5 worm cellular contexts compared by ENCODE assay signal in genomic region chrII:13521179-13521616, ce11.
TF ChIP-seq lines count a peak whose summit lies in the region.

No protein-coding gene starts in this region.

TF ChIP-seq in whole organism, L1 larva, 84 proteins besides CTCF, POLR2A, EP300 and RAD21 (continues in another document):
- no peak for TF ChIP-seq nhr-85 (tag; lab: Kevin White, UChicago)
- TF ChIP-seq ceh-90 (tag; optimal IDR thresholded peaks at IDR 0.05; lab: Kevin White, UChicago), result no peak
- TF ChIP-seq aha-1 (tag; optimal IDR thresholded peaks at IDR 0.05; lab: Kevin White, UChicago), result no peak
- no peak for TF ChIP-seq lin-35 (GFP tag; optimal IDR thresholded peaks at IDR 0.05; lab: Kevin White, UChicago)
- no peak for TF ChIP-seq unc-98 (GFP tag; IDR thresholded peaks at IDR 0.05; lab: Robert Waterston, UW)
- TF ChIP-seq nhr-12 (tag; optimal IDR thresholded peaks at IDR 0.05; lab: Kevin White, UChicago), result no peak
- TF ChIP-seq hlh-4 (tag; optimal IDR thresholded peaks at IDR 0.05; lab: Kevin White, UChicago), result no peak
- TF ChIP-seq mab-9 (GFP tag; IDR thresholded peaks at IDR 0.05; lab: Robert Waterston, UW), result no peak
- no peak for TF ChIP-seq nhr-237 (tag; optimal IDR thresholded peaks at IDR 0.05; lab: Kevin White, UChicago)
- TF ChIP-seq C04F5.9 (tag; optimal IDR thresholded peaks at IDR 0.05; lab: Kevin White, UChicago), result no peak
- TF ChIP-seq fos-1 (tag; optimal IDR thresholded peaks at IDR 0.05; lab: Kevin White, UChicago), result no peak
- TF ChIP-seq rnt-1 (tag; optimal IDR thresholded peaks at IDR 0.05; lab: Kevin White, UChicago), result no peak
- no peak for TF ChIP-seq nhr-20 (tag; optimal IDR thresholded peaks at IDR 0.05; lab: Kevin White, UChicago)
- TF ChIP-seq lir-3 (tag; optimal IDR thresholded peaks at IDR 0.05; lab: Kevin White, UChicago; ENCODE audit: poor library complexity), result no peak
- TF ChIP-seq swsn-7 (tag; optimal IDR thresholded peaks at IDR 0.05; lab: Kevin White, UChicago), result no peak
- no peak for TF ChIP-seq unc-30 (tag; optimal IDR thresholded peaks at IDR 0.05; lab: Kevin White, UChicago)
- TF ChIP-seq efl-1 (optimal IDR thresholded peaks at IDR 0.05; lab: Kevin White, UChicago), result no peak
- TF ChIP-seq efl-1 (GFP tag; optimal IDR thresholded peaks at IDR 0.05 in 1 of 2; lab: Kevin White, UChicago), result peak in 1 of 2 experiments; percentile 52
- no peak for TF ChIP-seq nhr-76 (tag; optimal IDR thresholded peaks at IDR 0.05; lab: Kevin White, UChicago)

TF ChIP-seq in whole organism, L2 larva, 48 proteins besides CTCF, POLR2A, EP300 and RAD21:
- TF ChIP-seq egl-27 (tag; optimal IDR thresholded peaks at IDR 0.05; lab: Kevin White, UChicago) (no peak), alr-1 (tag; optimal IDR thresholded peaks at IDR 0.05; lab: Kevin White, UChicago) (no peak), unc-55 (GFP tag; optimal IDR thresholded peaks at IDR 0.05; lab: Kevin White, UChicago) (peak; percentile 17), nhr-10 (tag; optimal IDR thresholded peaks at IDR 0.05; lab: Kevin White, UChicago) (no peak), mab-5 (tag; optimal IDR thresholded peaks at IDR 0.05; lab: Kevin White, UChicago) (no peak), snpc-4 (tag; optimal IDR thresholded peaks at IDR 0.05; lab: Kevin White, UChicago) (peak; percentile 91), blmp-1 (tag; optimal IDR thresholded peaks at IDR 0.05; lab: Kevin White, UChicago; ENCODE audit: insufficient read depth) (no peak)

TF ChIP-seq in whole organism, L3 larva, 47 proteins besides CTCF, POLR2A, EP300 and RAD21:
- peak in 1 of 3 experiments; percentile 21 for TF ChIP-seq elt-3 (tag; optimal IDR thresholded peaks at IDR 0.05; lab: Kevin White, UChicago)
- TF ChIP-seq snpc-4 (tag; optimal IDR thresholded peaks at IDR 0.05; lab: Kevin White, UChicago), result peak; percentile 92
- TF ChIP-seq ama-1 (optimal IDR thresholded peaks at IDR 0.05; lab: Kevin White, UChicago), result no peak

TF ChIP-seq in whole organism, L4 larva, 104 proteins besides CTCF, POLR2A, EP300 and RAD21 (continues in another document):
- TF ChIP-seq ZK546.5 (tag; optimal IDR thresholded peaks at IDR 0.05; lab: Kevin White, UChicago) (no peak), Y105C5A.15 (GFP tag; IDR thresholded peaks at IDR 0.05; lab: Robert Waterston, UW) (0 out of 2 replicates have a peak, but pooled peaks have one; percentile 52), F10B5.3 (tag; optimal IDR thresholded peaks at IDR 0.05; lab: Kevin White, UChicago) (no peak), snpc-4 (tag; optimal IDR thresholded peaks at IDR 0.05; lab: Kevin White, UChicago) (peak; percentile 77), nhr-41 (GFP tag; IDR thresholded peaks at IDR 0.05; lab: Robert Waterston, UW) (no peak), mxl-3 (GFP tag; optimal IDR thresholded peaks at IDR 0.05; lab: Kevin White, UChicago) (no peak), hlh-30 (tag; optimal IDR thresholded peaks at IDR 0.05; lab: Kevin White, UChicago; ENCODE audit: insufficient read depth) (no peak), lin-39 (tag; optimal IDR thresholded peaks at IDR 0.05; lab: Kevin White, UChicago) (no peak), nhr-11 (tag; optimal IDR thresholded peaks at IDR 0.05; lab: Kevin White, UChicago) (no peak), dpl-1 (GFP tag; optimal IDR thresholded peaks at IDR 0.05; lab: Kevin White, UChicago) (no peak), aha-1 (tag; lab: Kevin White, UChicago) (no peak), nhr-77 (tag; optimal IDR thresholded peaks at IDR 0.05; lab: Kevin White, UChicago) (no peak), mes-2 (tag; optimal IDR thresholded peaks at IDR 0.05; lab: Kevin White, UChicago; ENCODE audit: poor library complexity, severe bottlenecking) (peak; percentile 36), ztf-7 (tag; optimal IDR thresholded peaks at IDR 0.05; lab: Kevin White, UChicago) (no peak), pqm-1 (tag; optimal IDR thresholded peaks at IDR 0.05; lab: Kevin White, UChicago) (no peak), mdl-1 (tag; optimal IDR thresholded peaks at IDR 0.05; lab: Kevin White, UChicago) (no peak), T20F7.1 (GFP tag; optimal IDR thresholded peaks at IDR 0.05; lab: Kevin White, UChicago) (no peak), dmd-6 (GFP tag; IDR thresholded peaks at IDR 0.05; lab: Robert Waterston, UW) (no peak), lin-1 (GFP tag; IDR thresholded peaks at IDR 0.05; lab: Robert Waterston, UW) (no peak), daf-12 (tag; optimal IDR thresholded peaks at IDR 0.05; lab: Kevin White, UChicago) (no peak), zfp-3 (GFP tag; conservative IDR thresholded peaks at IDR 0.05; lab: Robert Waterston, UW) (no peak), ztf-11 (tag; optimal IDR thresholded peaks at IDR 0.05; lab: Kevin White, UChicago) (no peak), dmd-8 (GFP tag; IDR thresholded peaks at IDR 0.05; lab: Robert Waterston, UW) (peak; percentile 58; the same call in 1 of the 2 replicates), ZK337.2 (GFP tag; IDR thresholded peaks at IDR 0.05; lab: Robert Waterston, UW) (no peak), ceh-62 (tag; optimal IDR thresholded peaks at IDR 0.05; lab: Kevin White, UChicago) (no peak), nhr-48 (tag; optimal IDR thresholded peaks at IDR 0.05; lab: Kevin White, UChicago) (peak; percentile 14), ceh-28 (tag; optimal IDR thresholded peaks at IDR 0.05; lab: Kevin White, UChicago) (no peak), nhr-102 (tag; optimal IDR thresholded peaks at IDR 0.05; lab: Kevin White, UChicago) (no peak), hmg-1.1 (GFP tag; IDR thresholded peaks at IDR 0.05; lab: Robert Waterston, UW) (no peak), nhr-10 (tag; optimal IDR thresholded peaks at IDR 0.05; lab: Kevin White, UChicago) (no peak), madf-9 (GFP tag; conservative IDR thresholded peaks at IDR 0.05; lab: Robert Waterston, UW) (no peak), skn-1 (tag; optimal IDR thresholded peaks at IDR 0.05; lab: Kevin White, UChicago) (no peak), lir-3 (tag; optimal IDR thresholded peaks at IDR 0.05; lab: Kevin White, UChicago) (no peak), snpc-1.2 (GFP tag; IDR thresholded peaks at IDR 0.05; lab: Robert Waterston, UW) (peak; percentile 87), ceh-32 (tag; optimal IDR thresholded peaks at IDR 0.05; lab: Kevin White, UChicago; ENCODE audit: poor library complexity) (no peak)

TF ChIP-seq in whole organism, young adult, 124 proteins besides CTCF, POLR2A, EP300 and RAD21 (continues in another document):
- peak; percentile 95 for TF ChIP-seq hmg-1.2 (GFP tag; IDR thresholded peaks at IDR 0.05; lab: Robert Waterston, UW)
- TF ChIP-seq ceh-100 (GFP tag; IDR thresholded peaks at IDR 0.05; lab: Robert Waterston, UW), result peak; percentile 52
- peak; percentile 45 for TF ChIP-seq dpl-1 (GFP tag; optimal IDR thresholded peaks at IDR 0.05; lab: Kevin White, UChicago)
- no peak for TF ChIP-seq lin-40 (tag; optimal IDR thresholded peaks at IDR 0.05; lab: Kevin White, UChicago)
- no peak for TF ChIP-seq chd-7 (tag; optimal IDR thresholded peaks at IDR 0.05; lab: Kevin White, UChicago)
- TF ChIP-seq repo-1 (tag; optimal IDR thresholded peaks at IDR 0.05; lab: Kevin White, UChicago), result no peak
- peak; percentile 77 for TF ChIP-seq B0336.3 (GFP tag; IDR thresholded peaks at IDR 0.05; lab: Robert Waterston, UW)
- TF ChIP-seq F10E7.11 (tag; optimal IDR thresholded peaks at IDR 0.05; lab: Kevin White, UChicago), result no peak
- TF ChIP-seq xnd-1 (tag; optimal IDR thresholded peaks at IDR 0.05; lab: Kevin White, UChicago), result peak; percentile 73
- TF ChIP-seq hmg-20 (GFP tag; IDR thresholded peaks at IDR 0.05; lab: Robert Waterston, UW), result no peak
- no peak for TF ChIP-seq gei-17 (GFP tag; optimal IDR thresholded peaks at IDR 0.05; lab: Kevin White, UChicago)
- TF ChIP-seq pbrm-1 (GFP tag; IDR thresholded peaks at IDR 0.05; lab: Robert Waterston, UW), result peak; percentile 88; the same call in 1 of the 2 replicates
- no peak for TF ChIP-seq ztf-22 (GFP tag; optimal IDR thresholded peaks at IDR 0.05; lab: Kevin White, UChicago)
- TF ChIP-seq nhr-80 (tag; optimal IDR thresholded peaks at IDR 0.05; lab: Kevin White, UChicago), result no peak
- TF ChIP-seq sdz-38 (tag; optimal IDR thresholded peaks at IDR 0.05; lab: Kevin White, UChicago), result no peak
- TF ChIP-seq mes-4 (tag; optimal IDR thresholded peaks at IDR 0.05; lab: Kevin White, UChicago), result peak; percentile 54
- TF ChIP-seq lin-54 (GFP tag; optimal IDR thresholded peaks at IDR 0.05; lab: Kevin White, UChicago), result peak; percentile 76
- TF ChIP-seq rec-8 (tag; optimal IDR thresholded peaks at IDR 0.05; lab: Kevin White, UChicago), result peak in 1 of 2 experiments; percentile 20
- 0 out of 2 replicates have a peak, but pooled peaks have one; percentile 6 for TF ChIP-seq F39B2.1 (GFP tag; IDR thresholded peaks at IDR 0.05; lab: Robert Waterston, UW)
- TF ChIP-seq let-526 (GFP tag; IDR thresholded peaks at IDR 0.05; lab: Robert Waterston, UW), result no peak
- peak; percentile 78 for TF ChIP-seq tbp1 (GFP tag; optimal IDR thresholded peaks at IDR 0.05; lab: Kevin White, UChicago)
- peak; percentile 39; the same call in 1 of the 2 replicates for TF ChIP-seq hsf-1 (GFP tag; IDR thresholded peaks at IDR 0.05; lab: Robert Waterston, UW)
- no peak for TF ChIP-seq nfya-1 (tag; optimal IDR thresholded peaks at IDR 0.05; lab: Kevin White, UChicago; ENCODE audit: borderline replicate concordance, insufficient read depth)
- peak; percentile 39; the same call in 1 of the 2 replicates for TF ChIP-seq attf-3 (GFP tag; conservative IDR thresholded peaks at IDR 0.05; lab: Robert Waterston, UW)
- TF ChIP-seq ztf-26 (tag; optimal IDR thresholded peaks at IDR 0.05; lab: Kevin White, UChicago), result no peak
- TF ChIP-seq rcor-1 (GFP tag; IDR thresholded peaks at IDR 0.05; lab: Robert Waterston, UW), result peak; percentile 81
- peak; percentile 48 for TF ChIP-seq madf-8 (GFP tag; conservative IDR thresholded peaks at IDR 0.05; lab: Robert Waterston, UW)
- TF ChIP-seq aptf-2 (GFP tag; conservative IDR thresholded peaks at IDR 0.05; lab: Robert Waterston, UW), result no peak
- peak; percentile 95 for TF ChIP-seq hrde-1 (tag; optimal IDR thresholded peaks at IDR 0.05; lab: Kevin White, UChicago; ENCODE audit: borderline replicate concordance)
- peak; percentile 47 for TF ChIP-seq attf-5 (GFP tag; optimal IDR thresholded peaks at IDR 0.05; lab: Kevin White, UChicago)
- no peak for TF ChIP-seq somi-1 (GFP tag; optimal IDR thresholded peaks at IDR 0.05; lab: Kevin White, UChicago)
- peak; percentile 61 for TF ChIP-seq ceh-91 (GFP tag; IDR thresholded peaks at IDR 0.05; lab: Robert Waterston, UW)
- peak; percentile 97 for TF ChIP-seq snpc-1.3 (tag; optimal IDR thresholded peaks at IDR 0.05; lab: Kevin White, UChicago; ENCODE audit: insufficient read depth)
- peak; percentile 54 for TF ChIP-seq F57A8.1 (GFP tag; optimal IDR thresholded peaks at IDR 0.05; lab: Kevin White, UChicago)
- no peak for TF ChIP-seq tbx-9 (tag; optimal IDR thresholded peaks at IDR 0.05; lab: Kevin White, UChicago; ENCODE audit: borderline replicate concordance)
- TF ChIP-seq T26A5.8 (tag; optimal IDR thresholded peaks at IDR 0.05; lab: Kevin White, UChicago), result peak; percentile 43
- TF ChIP-seq let-607 (tag; optimal IDR thresholded peaks at IDR 0.05; lab: Kevin White, UChicago), result no peak
